Fruit fly (Drosophila melanogaster): ENCODE results near the gene PGS1.

PGS1 gene

DNA sequence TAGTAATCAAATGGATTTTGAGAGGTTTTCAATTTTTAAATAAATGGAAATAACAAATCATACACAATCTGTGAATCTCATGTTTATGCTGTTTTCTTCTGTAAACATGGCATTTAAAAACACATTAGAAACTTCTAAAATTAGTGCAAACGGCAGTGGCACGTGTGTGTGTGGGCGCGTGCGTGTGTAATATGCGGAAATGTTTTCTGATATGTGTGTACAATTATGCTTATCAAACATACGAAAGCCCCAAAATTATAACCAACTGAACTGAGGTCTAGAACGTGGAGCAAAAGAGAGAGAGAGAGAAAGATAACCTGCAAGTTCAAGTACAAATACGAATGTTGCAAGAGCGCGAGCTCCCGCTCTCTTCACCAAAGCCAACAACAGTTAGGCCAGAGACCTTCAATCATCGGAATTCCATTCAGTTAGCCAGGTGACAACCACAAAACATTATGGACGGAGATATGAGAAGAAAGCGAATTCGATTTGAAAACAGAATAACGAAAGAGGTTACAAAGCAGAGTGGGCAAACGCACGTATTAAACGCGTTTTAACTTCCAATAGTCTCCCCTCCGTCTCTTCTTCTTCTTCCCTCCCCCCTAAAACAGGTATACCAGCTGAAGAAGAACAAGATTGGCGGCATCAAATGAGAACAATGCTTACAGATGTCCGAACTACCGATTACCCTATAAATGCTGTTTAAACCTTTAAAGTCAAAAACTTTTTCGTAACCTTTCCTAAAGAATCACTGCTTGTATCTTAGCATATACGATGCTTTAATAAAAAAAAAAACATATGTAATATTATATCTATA lies 4.6 kb downstream of the PGS1 start (continued):
- TF ChIP-seq Hsf (GFP tag; optimal IDR thresholded peaks at IDR 0.05) (peak; percentile 93), CG9609 (GFP tag; optimal IDR thresholded peaks at IDR 0.05) (peak; percentile 64), salm (tag; optimal IDR thresholded peaks at IDR 0.05) (peak; percentile 89), CG10431 (GFP tag; optimal IDR thresholded peaks at IDR 0.05) (peak; percentile 87), Neu2 (GFP tag; optimal IDR thresholded peaks at IDR 0.05; ENCODE audit: borderline replicate concordance) (no peak), Max (GFP tag; optimal IDR thresholded peaks at IDR 0.05) (peak; percentile 95), CG18476 (GFP tag; optimal IDR thresholded peaks at IDR 0.05) (peak; percentile 96), MESR4 (GFP tag; optimal IDR thresholded peaks at IDR 0.05) (peak; percentile 52), Abd-B (GFP tag; optimal IDR thresholded peaks at IDR 0.05) (peak; percentile 95), CG11504 (tag; optimal IDR thresholded peaks at IDR 0.05) (peak; percentile 97), CG8478 (optimal IDR thresholded peaks at IDR 0.05) (no peak), Hmr (GFP tag; optimal IDR thresholded peaks at IDR 0.05) (peak; percentile 96), zen (tag; optimal IDR thresholded peaks at IDR 0.05) (peak; percentile 94), Eip74EF (GFP tag; optimal IDR thresholded peaks at IDR 0.05) (peak in 1 of 2 experiments; percentile 80), CG17568 (GFP tag; optimal IDR thresholded peaks at IDR 0.05) (peak; percentile 93), Gug (GFP tag; IDR thresholded peaks at IDR 0.05) (peak; percentile 89), D19A (tag; optimal IDR thresholded peaks at IDR 0.05) (peak; percentile 96), CG7839 (tag; optimal IDR thresholded peaks at IDR 0.05) (peak; percentile 98), CG15073 (GFP tag; optimal IDR thresholded peaks at IDR 0.05) (peak; percentile 67), Atf6 (GFP tag; IDR thresholded peaks at IDR 0.05) (peak; percentile 98), Asciz (GFP tag; optimal IDR thresholded peaks at IDR 0.05) (peak; percentile 96), ci (GFP tag; IDR thresholded peaks at IDR 0.05) (peak; percentile 97), HmgZ (tag; optimal IDR thresholded peaks at IDR 0.05) (peak; percentile 96), Mrtf (GFP tag; IDR thresholded peaks at IDR 0.05) (peak; percentile 95), org-1 (GFP tag; optimal IDR thresholded peaks at IDR 0.05) (peak; percentile 91), Lhr (GFP tag; optimal IDR thresholded peaks at IDR 0.05) (peak; percentile 79), CkIIα-i1 (GFP tag; IDR thresholded peaks at IDR 0.05) (peak; percentile 77), CG14860 (GFP tag; IDR thresholded peaks at IDR 0.05; ENCODE audit: partially characterized antibody) (no peak), CG1602 (GFP tag; optimal IDR thresholded peaks at IDR 0.05) (peak; percentile 94), CG7745 (tag; optimal IDR thresholded peaks at IDR 0.05) (peak; percentile 6), gt (GFP tag; IDR thresholded peaks at IDR 0.05) (peak; percentile 85), disco-r (GFP tag; optimal IDR thresholded peaks at IDR 0.05) (peak; percentile 81), Hmx (GFP tag; optimal IDR thresholded peaks at IDR 0.05) (peak; percentile 90), Nf-YA (GFP tag; IDR thresholded peaks at IDR 0.05) (peak; percentile 95), Blimp-1 (GFP tag; optimal IDR thresholded peaks at IDR 0.05) (peak; percentile 96), zen2 (GFP tag; IDR thresholded peaks at IDR 0.05; ENCODE audit: partially characterized antibody) (no peak), CG7372 (GFP tag; IDR thresholded peaks at IDR 0.05) (peak; percentile 98), vfl (GFP tag; optimal IDR thresholded peaks at IDR 0.05) (peak; percentile 85), eyg (GFP tag; optimal IDR thresholded peaks at IDR 0.05) (peak; percentile 14), maf-S (GFP tag; optimal IDR thresholded peaks at IDR 0.05) (peak; percentile 78), CG3995 (GFP tag; optimal IDR thresholded peaks at IDR 0.05) (peak; percentile 78), CTCF (GFP tag; optimal IDR thresholded peaks at IDR 0.05) (peak; percentile 64), repo (GFP tag; optimal IDR thresholded peaks at IDR 0.05) (peak; percentile 83), CG31224 (GFP tag; IDR thresholded peaks at IDR 0.05) (peak; percentile 96), bcd (GFP tag; optimal IDR thresholded peaks at IDR 0.05) (peak; percentile 97), Ada2b (GFP tag; IDR thresholded peaks at IDR 0.05) (peak; percentile 97), CG2120 (GFP tag; optimal IDR thresholded peaks at IDR 0.05) (peak; percentile 96), jing (GFP tag; optimal IDR thresholded peaks at IDR 0.05) (peak; percentile 90), CG14050 (GFP tag; IDR thresholded peaks at IDR 0.05) (peak; percentile 96), CG6683 (GFP tag; optimal IDR thresholded peaks at IDR 0.05) (peak; percentile 92)
